Fruit fly (Drosophila melanogaster) whole organism: ENCODE results near the gene TTLL1A.

Experiments used
- pan ChIP-seq: fragments of >200 bp; optimal IDR thresholded peaks from 2 replicates; lab custom pipeline; 2017
- psq ChIP-seq: fragments of >200 bp; optimal IDR thresholded peaks from 2 replicates; lab custom pipeline; 2017

DNA sequence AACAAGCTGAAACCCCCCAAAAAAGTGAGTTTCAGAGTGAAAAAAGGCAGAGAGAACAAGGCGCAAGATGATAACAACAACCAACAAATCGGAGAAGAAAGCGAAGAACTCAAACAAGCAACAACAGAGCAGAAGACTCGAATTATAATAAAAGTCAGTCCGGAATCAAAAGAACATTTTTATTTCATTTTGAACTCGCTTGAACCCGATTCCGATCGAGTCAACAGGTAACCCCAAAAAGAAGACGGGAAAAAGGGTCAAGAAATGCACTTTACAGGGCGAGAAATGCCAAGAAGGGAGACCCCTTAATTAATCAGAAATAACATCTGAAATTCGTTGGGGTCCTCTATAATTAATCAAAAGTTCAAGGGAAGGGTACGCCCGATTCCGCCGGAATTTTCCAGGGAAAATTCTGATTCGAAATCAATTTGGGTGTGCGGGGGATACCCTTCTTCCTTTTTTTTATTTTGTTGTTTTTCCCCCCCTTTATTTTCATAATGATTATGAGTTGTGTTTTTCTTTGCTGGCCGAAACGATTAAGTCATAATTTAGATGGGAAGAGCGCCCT is 39.9 kb downstream of the TTLL1A start:
- TF ChIP-seq pan (lab: Kevin White, UChicago) (no peak), psq (no peak)
